Worm (Caenorhabditis elegans) whole organism, young adult: ENCODE measurements around the gene B0513.90.

Experiments used
- B0019.2 ChIP-seq: fragments of 200-800 bp; sonication (Bioruptor generic); conservative IDR thresholded peaks from 2 replicates; pipeline ENCODE4 v1.3.6; 2022; ENCODE audit warnings: missing genetic modification reagents, missing genetic modification characterization, missing compliant biosample characterization
- B0261.1 ChIP-seq: sonication (generic microtip); optimal IDR thresholded peaks from 2 replicates; lab custom pipeline; 2016; ENCODE audit warnings: mild to moderate bottlenecking, missing genetic modification characterization, moderate library complexity, missing compliant biosample characterization
- C17E4.6 ChIP-seq: fragments of 200-800 bp; sonication (Bioruptor generic); IDR thresholded peaks from 2 replicates; pipeline ENCODE4 v1.3.6; 2022; ENCODE audit warnings: missing genetic modification reagents, missing genetic modification characterization, missing compliant biosample characterization
- D2030.7 ChIP-seq: fragments of 200-800 bp; sonication (Bioruptor generic); IDR thresholded peaks from 2 replicates; pipeline ENCODE4 v1.3.6; 2022; ENCODE audit warnings: missing genetic modification reagents, missing genetic modification characterization, missing compliant biosample characterization
- F22D6.2 ChIP-seq: sonication (generic microtip); optimal IDR thresholded peaks from 2 replicates; lab custom pipeline; 2016; ENCODE audit warnings: mild to moderate bottlenecking, missing genetic modification characterization, missing compliant biosample characterization
- F33H1.4 ChIP-seq: fragments of 200-800 bp; sonication (Bioruptor generic); IDR thresholded peaks from 2 replicates; pipeline ENCODE4 v1.3.6; 2022; ENCODE audit warnings: missing genetic modification reagents, missing genetic modification characterization, missing compliant biosample characterization
- F49E8.2 ChIP-seq: sonication (generic microtip); optimal IDR thresholded peaks from 3 replicates; lab custom pipeline; 2017; ENCODE audit warnings: missing genetic modification characterization, mild to moderate bottlenecking, missing compliant biosample characterization, antibody characterized with exemption, moderate library complexity; ENCODE audit not compliant: insufficient read depth
- K12H6.12 ChIP-seq: fragments of 200-800 bp; sonication (Bioruptor generic); optimal IDR thresholded peaks from 2 replicates; lab custom pipeline; 2018; ENCODE audit warnings: mild to moderate bottlenecking, missing genetic modification characterization, missing compliant biosample characterization
- Y53G8AR.9 ChIP-seq: fragments of 200-800 bp; sonication (Bioruptor generic); conservative IDR thresholded peaks from 2 replicates; pipeline ENCODE4 v1.3.6; 2022; ENCODE audit warnings: missing genetic modification reagents, missing genetic modification characterization, missing compliant biosample characterization
- Y67H2A.10 ChIP-seq: fragments of 200-800 bp; sonication (Bioruptor generic); conservative IDR thresholded peaks from 2 replicates; pipeline ENCODE4 v1.3.6; 2022; ENCODE audit warnings: missing genetic modification reagents, missing genetic modification characterization, missing compliant biosample characterization
- Y79H2A.3 ChIP-seq: fragments of 200-800 bp; sonication (Bioruptor generic); conservative IDR thresholded peaks from 2 replicates; pipeline ENCODE4 v1.3.6; 2022; ENCODE audit warnings: missing genetic modification reagents, missing genetic modification characterization, missing compliant biosample characterization
- aptf-3 ChIP-seq: fragments of 200-800 bp; sonication (Bioruptor generic); IDR thresholded peaks from 2 replicates; pipeline ENCODE4 v1.3.6; 2022; ENCODE audit warnings: missing genetic modification characterization, missing compliant biosample characterization
- atf-7 ChIP-seq: sonication (generic microtip); optimal IDR thresholded peaks from 2 replicates; lab custom pipeline; 2017; ENCODE audit warnings: mild to moderate bottlenecking, missing genetic modification characterization, missing compliant biosample characterization
- attf-5 ChIP-seq: fragments of 200-800 bp; sonication (Bioruptor generic); optimal IDR thresholded peaks from 2 replicates; lab custom pipeline; 2018; ENCODE audit warnings: mild to moderate bottlenecking, missing genetic modification characterization, missing compliant biosample characterization
- bed-1 ChIP-seq: fragments of 200-800 bp; sonication (Bioruptor generic); IDR thresholded peaks from 2 replicates; pipeline ENCODE4 v1.3.6; 2022; ENCODE audit warnings: missing genetic modification reagents, missing genetic modification characterization, missing compliant biosample characterization
- cebp-1 ChIP-seq, 2 experiments: fragments of 200-800 bp in 1 of 2; sonication (Bioruptor generic) in 1 of 2; sonication (generic microtip) in 1 of 2; IDR thresholded peaks in 1 of 2; optimal IDR thresholded peaks in 1 of 2; 2 replicates each; pipeline versions ENCODE4 v1.3.6 to Lab custom; 2017 to 2022; ENCODE audit warnings: missing compliant biosample characterization in 2 of 2, missing genetic modification characterization in 2 of 2, mild to moderate bottlenecking in 1 of 2, missing genetic modification reagents in 1 of 2, moderate library complexity in 1 of 2
- ceh-27 ChIP-seq: fragments of 200-800 bp; sonication (Bioruptor generic); optimal IDR thresholded peaks from 2 replicates; lab custom pipeline; 2018; ENCODE audit warnings: mild to moderate bottlenecking, missing genetic modification characterization, moderate library complexity, missing compliant biosample characterization
- ceh-40 ChIP-seq: fragments of 200-800 bp; sonication (Bioruptor generic); IDR thresholded peaks from 2 replicates; pipeline ENCODE4 v1.3.6; 2022; ENCODE audit warnings: missing genetic modification characterization, missing compliant biosample characterization
- ceh-79 ChIP-seq: sonication (generic microtip); optimal IDR thresholded peaks from 2 replicates; lab custom pipeline; 2017; ENCODE audit warnings: mild to moderate bottlenecking, missing genetic modification characterization, missing compliant biosample characterization
- die-1 ChIP-seq: sonication (generic microtip); optimal IDR thresholded peaks from 2 replicates; lab custom pipeline; 2016; ENCODE audit warnings: missing genotype, mild to moderate bottlenecking, missing genetic modification characterization, missing compliant biosample characterization
- dox-1 ChIP-seq: fragments of 200-800 bp; sonication (Bioruptor generic); IDR thresholded peaks from 2 replicates; pipeline ENCODE4 v1.3.6; 2022; ENCODE audit warnings: missing genetic modification reagents, missing genetic modification characterization, missing compliant biosample characterization
- dpff-1 ChIP-seq: sonication (generic microtip); optimal IDR thresholded peaks from 2 replicates; lab custom pipeline; 2017; ENCODE audit warnings: mild to moderate bottlenecking, missing genetic modification characterization, missing compliant biosample characterization
- fkh-3 ChIP-seq: sonication (generic microtip); optimal IDR thresholded peaks from 2 replicates; lab custom pipeline; 2016; ENCODE audit warnings: mild to moderate bottlenecking, missing genetic modification characterization, missing compliant biosample characterization
- let-607 ChIP-seq, 2 experiments: fragments of 200-800 bp in 1 of 2; sonication (Bioruptor generic) in 1 of 2; sonication (generic microtip) in 1 of 2; optimal IDR thresholded peaks; 2 replicates each; lab custom pipeline; 2016 to 2018; ENCODE audit warnings: mild to moderate bottlenecking in 2 of 2, missing compliant biosample characterization in 2 of 2, missing genetic modification characterization in 2 of 2, moderate library complexity in 2 of 2, missing genotype in 1 of 2
- madf-10 ChIP-seq: sonication (generic microtip); optimal IDR thresholded peaks from 2 replicates; lab custom pipeline; 2016; ENCODE audit warnings: mild to moderate bottlenecking, missing genetic modification characterization, missing compliant biosample characterization
- madf-8 ChIP-seq: fragments of 200-800 bp; sonication (Bioruptor generic); conservative IDR thresholded peaks from 2 replicates; pipeline ENCODE4 v1.3.6; 2022; ENCODE audit warnings: missing genetic modification reagents, missing genetic modification characterization, missing compliant biosample characterization
- mes-4 ChIP-seq: sonication (generic microtip); optimal IDR thresholded peaks from 2 replicates; lab custom pipeline; 2016; ENCODE audit warnings: missing genotype, missing genetic modification characterization, missing compliant biosample characterization
- nfya-2 ChIP-seq: fragments of 200-800 bp; sonication (Bioruptor generic); IDR thresholded peaks from 2 replicates; pipeline ENCODE4 v1.3.6; 2022; ENCODE audit warnings: missing genetic modification reagents, missing genetic modification characterization, missing compliant biosample characterization
- nhr-179 ChIP-seq: sonication (generic microtip); optimal IDR thresholded peaks from 2 replicates; lab custom pipeline; 2016; ENCODE audit warnings: mild to moderate bottlenecking, missing genetic modification characterization, missing compliant biosample characterization
- nhr-90 ChIP-seq: sonication (generic microtip); optimal IDR thresholded peaks from 2 replicates; lab custom pipeline; 2016; ENCODE audit warnings: missing genotype, mild to moderate bottlenecking, missing genetic modification characterization, missing compliant biosample characterization
- pha-4 ChIP-seq: fragments of 150-350 bp; sonication (generic microtip); optimal IDR thresholded peaks from 2 replicates; lab custom pipeline; 2014; ENCODE audit warnings: missing biosample characterization, missing genetic modification reagents, missing genetic modification characterization
- rcor-1 ChIP-seq: fragments of 200-800 bp; sonication (Bioruptor generic); IDR thresholded peaks from 2 replicates; pipeline ENCODE4 v1.3.6; 2022; ENCODE audit warnings: missing genetic modification reagents, missing genetic modification characterization, missing compliant biosample characterization
- rec-8 ChIP-seq, 2 experiments: sonication (generic microtip); optimal IDR thresholded peaks; 2 replicates each; lab custom pipeline; 2016; ENCODE audit warnings: mild to moderate bottlenecking in 2 of 2, missing genetic modification characterization in 2 of 2, missing genetic modification reagents in 2 of 2, missing genotype in 2 of 2, missing biosample characterization in 1 of 2, missing compliant biosample characterization in 1 of 2, moderate library complexity in 1 of 2
- sea-2 ChIP-seq: fragments of 200-800 bp; sonication (Bioruptor generic); IDR thresholded peaks from 2 replicates; pipeline ENCODE4 v1.3.6; 2022; ENCODE audit warnings: missing genetic modification characterization, missing compliant biosample characterization
- tbp1 ChIP-seq: fragments of 200-800 bp; sonication (Bioruptor generic); optimal IDR thresholded peaks from 2 replicates; lab custom pipeline; 2018; ENCODE audit warnings: mild to moderate bottlenecking, missing genetic modification characterization, missing compliant biosample characterization
- zfh-2 ChIP-seq: fragments of 200-800 bp; sonication (Bioruptor generic); conservative IDR thresholded peaks from 2 replicates; pipeline ENCODE4 v1.3.6; 2022; ENCODE audit warnings: missing genetic modification reagents, missing genetic modification characterization, missing compliant biosample characterization
- ztf-3 ChIP-seq: fragments of 200-800 bp; sonication (Bioruptor generic); optimal IDR thresholded peaks from 2 replicates; lab custom pipeline; 2018; ENCODE audit warnings: mild to moderate bottlenecking, missing genetic modification characterization, missing compliant biosample characterization

The B0513.90 gene

ce11 chrIV:13870085-13870484 is 3.2 kb downstream of the B0513.90 start (continued):
- TF ChIP-seq C17E4.6 (GFP tag; lab: Robert Waterston, UW) = no peak
- TF ChIP-seq dox-1 (GFP tag; lab: Robert Waterston, UW) = no peak; the same call in 1 of the 2 replicates
- TF ChIP-seq bed-1 (GFP tag; lab: Robert Waterston, UW) = 0 out of 2 replicates have a peak, but pooled peaks have one; percentile 38
- TF ChIP-seq mes-4 (tag; lab: Kevin White, UChicago) = no peak
- no peak for TF ChIP-seq zfh-2 (GFP tag; lab: Robert Waterston, UW)
- no peak for TF ChIP-seq nfya-2
- no peak for TF ChIP-seq atf-7 (tag; lab: Kevin White, UChicago)
- TF ChIP-seq ceh-27 (GFP tag; lab: Kevin White, UChicago) = no peak
- TF ChIP-seq let-607 (tag; optimal IDR thresholded peaks at IDR 0.05; lab: Kevin White, UChicago) = no peak
- TF ChIP-seq ztf-3 (GFP tag; lab: Kevin White, UChicago) = no peak
- peak; percentile 73 for TF ChIP-seq B0261.1
- peak; percentile 53; the same call in 1 of the 2 replicates for TF ChIP-seq D2030.7
- peak; percentile 26 for TF ChIP-seq F49E8.2
- TF ChIP-seq cebp-1 (GFP tag; IDR thresholded peaks at IDR 0.05; lab: Robert Waterston, UW) = no peak
- peak; percentile 20 for TF ChIP-seq cebp-1 (tag; optimal IDR thresholded peaks at IDR 0.05; lab: Kevin White, UChicago)
- peak; percentile 85 for TF ChIP-seq tbp1 (GFP tag; lab: Kevin White, UChicago)
- no peak for TF ChIP-seq aptf-3 (GFP tag; lab: Robert Waterston, UW)
- TF ChIP-seq, all 124 proteins: peak for 21

- TF ChIP-seq die-1 (no peak), B0019.2 (GFP tag; lab: Robert Waterston, UW) (no peak), rec-8 (tag; optimal IDR thresholded peaks at IDR 0.05; lab: Kevin White, UChicago) (no peak), F33H1.4 (GFP tag; lab: Robert Waterston, UW) (no peak), pha-4 (tag; lab: Kevin White, UChicago) (no peak)
These were observed 9.8 kb downstream of the B0513.90 start, which contains the start of gene prdh-1 for ce11 chrIV:13876565-13877153. Gene prdh-1, minus strand, starts transcription at chrIV:13876615.

- no peak for TF ChIP-seq dpff-1 (tag; lab: Kevin White, UChicago)
- TF ChIP-seq fkh-3 (tag; lab: Kevin White, UChicago) = no peak
- TF ChIP-seq attf-5 (GFP tag; lab: Kevin White, UChicago) = peak; percentile 21
- no peak for TF ChIP-seq F22D6.2
- no peak for TF ChIP-seq ceh-40 (GFP tag; lab: Robert Waterston, UW)
- TF ChIP-seq madf-10 (tag; lab: Kevin White, UChicago) = peak; percentile 95
- TF ChIP-seq ceh-79 = no peak
- TF ChIP-seq cebp-1 (GFP tag; IDR thresholded peaks at IDR 0.05; lab: Robert Waterston, UW) = no peak
- TF ChIP-seq cebp-1 (tag; optimal IDR thresholded peaks at IDR 0.05; lab: Kevin White, UChicago) = peak; percentile 44
- peak; percentile 2 for TF ChIP-seq K12H6.12 (tag; lab: Kevin White, UChicago)
- no peak for TF ChIP-seq nhr-179 (tag; lab: Kevin White, UChicago)
- no peak for TF ChIP-seq madf-8
These were observed 10.9 kb downstream of the B0513.90 start for ce11 chrIV:13877707-13878106.

- TF ChIP-seq ztf-3 (GFP tag; lab: Kevin White, UChicago) (no peak), D2030.7 (no peak), ceh-40 (GFP tag; lab: Robert Waterston, UW) (no peak), rcor-1 (GFP tag; lab: Robert Waterston, UW) (no peak), Y53G8AR.9 (GFP tag; lab: Robert Waterston, UW) (no peak), aptf-3 (GFP tag; lab: Robert Waterston, UW) (no peak), sea-2 (GFP tag; lab: Robert Waterston, UW) (no peak), Y79H2A.3 (GFP tag; lab: Robert Waterston, UW) (no peak), atf-7 (tag; lab: Kevin White, UChicago) (no peak), nhr-90 (tag; lab: Kevin White, UChicago) (no peak), Y67H2A.10 (no peak), K12H6.12 (tag; lab: Kevin White, UChicago) (no peak), tbp1 (GFP tag; lab: Kevin White, UChicago) (no peak), ceh-27 (GFP tag; lab: Kevin White, UChicago) (no peak)
- TF ChIP-seq, all 124 proteins: peak for 0
These were observed 11.3 kb downstream of the B0513.90 start for ce11 chrIV:13878123-13878522.
